Fruit fly (Drosophila melanogaster) whole organism, embryonic: ENCODE data around the gene f-cup.
A peak's percentile ranks its signal among the peaks of the same experiment; 100 is the strongest.

Source experiments
- CG12104 ChIP-seq: fragments of 200-800 bp; sonication (Bioruptor generic); optimal IDR thresholded peaks from 3 replicates; lab custom pipeline; 2016; ENCODE audit warnings: missing biosample characterization, missing genetic modification characterization
- CG13296 ChIP-seq: fragments of 200-800 bp; sonication (Bioruptor generic); optimal IDR thresholded peaks from 3 replicates; lab custom pipeline; 2018; ENCODE audit warnings: missing biosample characterization, mild to moderate bottlenecking, missing genetic modification characterization
- CG16863 ChIP-seq: fragments of 200-800 bp; sonication (Bioruptor generic); optimal IDR thresholded peaks from 3 replicates; lab custom pipeline; 2016; ENCODE audit warnings: missing biosample characterization, missing genetic modification characterization
- CG8359 ChIP-seq: fragments of 200-800 bp; sonication (Bioruptor generic); optimal IDR thresholded peaks from 2 replicates; lab custom pipeline; 2017; ENCODE audit warnings: missing biosample characterization, mild to moderate bottlenecking, missing genetic modification characterization, borderline replicate concordance
- CTCF ChIP-seq: fragments of 200-800 bp; sonication (Bioruptor generic); optimal IDR thresholded peaks from 2 replicates; lab custom pipeline; 2017; ENCODE audit warnings: missing biosample characterization, mild to moderate bottlenecking, missing genetic modification characterization, moderate library complexity
- Opbp ChIP-seq: fragments of 200-800 bp; sonication (Bioruptor generic); IDR thresholded peaks from 3 replicates; pipeline ENCODE4 v1.3.6; 2022; ENCODE audit warnings: missing biosample characterization, missing genetic modification characterization; ENCODE audit not compliant: partially characterized antibody
- YL-1 ChIP-seq: fragments of 200-800 bp; sonication (Bioruptor generic); optimal IDR thresholded peaks from 3 replicates; lab custom pipeline; 2017; ENCODE audit warnings: missing biosample characterization, mild to moderate bottlenecking, missing genetic modification characterization
- gt ChIP-seq: fragments of 200-800 bp; sonication (Bioruptor generic); IDR thresholded peaks from 2 replicates; pipeline ENCODE4 v1.3.6; 2022; ENCODE audit warnings: missing biosample characterization, missing genetic modification characterization
- phol ChIP-seq: fragments of 200-800 bp; sonication (Bioruptor generic); optimal IDR thresholded peaks from 3 replicates; lab custom pipeline; 2018; ENCODE audit warnings: missing biosample characterization, mild to moderate bottlenecking, missing genetic modification characterization, moderate library complexity
- ttk ChIP-seq: fragments of 200-800 bp; sonication (Bioruptor generic); IDR thresholded peaks from 2 replicates; pipeline ENCODE4 v2.1.2; 2022; ENCODE audit warnings: missing biosample characterization, missing genetic modification characterization
- unc-4 ChIP-seq: fragments of 200-800 bp; sonication (Bioruptor generic); IDR thresholded peaks from 2 replicates; pipeline ENCODE4 v1.3.6; 2022; ENCODE audit warnings: missing biosample characterization, missing genetic modification characterization; ENCODE audit not compliant: partially characterized antibody

dm6 chr3R:13682994-13683623 lies 17.5 kb downstream of the f-cup start:
- no peak for TF ChIP-seq CG8359
- TF ChIP-seq CG13296, result no peak
- TF ChIP-seq ttk (GFP tag; lab: Robert Waterston, UW), result no peak
- TF ChIP-seq Opbp, result no peak
- no peak for TF ChIP-seq CG16863 (GFP tag; lab: Kevin White, UChicago)
- TF ChIP-seq phol (tag; lab: Kevin White, UChicago), result no peak
- TF ChIP-seq CG12104 (GFP tag; lab: Kevin White, UChicago), result no peak
- no peak for TF ChIP-seq gt (GFP tag; lab: Robert Waterston, UW)
- peak; percentile 1 for TF ChIP-seq YL-1 (GFP tag; lab: Kevin White, UChicago)
- no peak for TF ChIP-seq CTCF (GFP tag; lab: Kevin White, UChicago)
- TF ChIP-seq unc-4 (GFP tag; lab: Robert Waterston, UW), result no peak
